Worm (Caenorhabditis elegans): ENCODE results near the gene F10E9.2.

ce11 chrIII:8283525-8283924, 29.0 kb upstream of the F10E9.2 start:
- TF ChIP-seq nhr-77 (tag; optimal IDR thresholded peaks at IDR 0.05) = no peak
- TF ChIP-seq lsy-12 (tag; optimal IDR thresholded peaks at IDR 0.05) = no peak
- no peak for TF ChIP-seq ceh-9 (tag; optimal IDR thresholded peaks at IDR 0.05)
- TF ChIP-seq ama-1 (optimal IDR thresholded peaks at IDR 0.05) = no peak
- TF ChIP-seq skn-1 (tag; optimal IDR thresholded peaks at IDR 0.05) = no peak
- no peak for TF ChIP-seq elt-3 (tag; optimal IDR thresholded peaks at IDR 0.05)
- TF ChIP-seq jun-1 (tag; optimal IDR thresholded peaks at IDR 0.05) = no peak
- TF ChIP-seq fkh-10 (GFP tag; optimal IDR thresholded peaks at IDR 0.05) = no peak
- no peak for TF ChIP-seq unc-62 (GFP tag; optimal IDR thresholded peaks at IDR 0.05)
- TF ChIP-seq tbx-2 (tag; optimal IDR thresholded peaks at IDR 0.05) = no peak
- TF ChIP-seq elt-2 (tag; optimal IDR thresholded peaks at IDR 0.05) = no peak

Measured in whole organism, L3 larva.